Fruit fly (Drosophila melanogaster): ENCODE results near the gene Ca-alpha1T.
A peak's percentile ranks its signal among the peaks of the same experiment; 100 is the strongest.

Ca-alpha1T gene

dm6 chrX:6193183-6193810 is 1.0 kb upstream of the Ca-alpha1T start (continued):
- TF ChIP-seq wor (GFP tag; IDR thresholded peaks at IDR 0.05): peak; percentile 87
- TF ChIP-seq CG9727 (GFP tag; optimal IDR thresholded peaks at IDR 0.05): peak; percentile 76
- TF ChIP-seq Bdp1 (GFP tag; optimal IDR thresholded peaks at IDR 0.05): peak; percentile 5
- peak; percentile 51 for TF ChIP-seq Max (GFP tag; optimal IDR thresholded peaks at IDR 0.05)
- peak; percentile 75 for TF ChIP-seq Hr3 (GFP tag; optimal IDR thresholded peaks at IDR 0.05)
- no peak for TF ChIP-seq repo (GFP tag; optimal IDR thresholded peaks at IDR 0.05)
- no peak for TF ChIP-seq bbx (GFP tag; IDR thresholded peaks at IDR 0.05; ENCODE audit: partially characterized antibody)
- TF ChIP-seq BEAF-32 (GFP tag; optimal IDR thresholded peaks at IDR 0.05): no peak
- TF ChIP-seq Dad (GFP tag; optimal IDR thresholded peaks at IDR 0.05): peak; percentile 16
- TF ChIP-seq CG43689 (GFP tag; IDR thresholded peaks at IDR 0.05): peak; percentile 72
- peak; percentile 89 for TF ChIP-seq CG32532 (GFP tag; IDR thresholded peaks at IDR 0.05)
- TF ChIP-seq Med (GFP tag): peak; percentile 84
- peak; percentile 91 for TF ChIP-seq CG6272 (GFP tag; IDR thresholded peaks at IDR 0.05)
- peak; percentile 59 for TF ChIP-seq tap (tag; optimal IDR thresholded peaks at IDR 0.05)
- peak; percentile 70 for TF ChIP-seq CG5953 (GFP tag; IDR thresholded peaks at IDR 0.05)
- peak; percentile 93 for TF ChIP-seq CG14014 (GFP tag; IDR thresholded peaks at IDR 0.05)
- peak; percentile 96 for TF ChIP-seq Adf1 (GFP tag; IDR thresholded peaks at IDR 0.05)
- TF ChIP-seq Hmx (GFP tag; optimal IDR thresholded peaks at IDR 0.05): no peak
- TF ChIP-seq CG14965 (GFP tag; optimal IDR thresholded peaks at IDR 0.05; ENCODE audit: borderline replicate concordance): no peak
- no peak for TF ChIP-seq insv (GFP tag; optimal IDR thresholded peaks at IDR 0.05)
- peak; percentile 85 for TF ChIP-seq CG2712 (tag; optimal IDR thresholded peaks at IDR 0.05)
- peak; percentile 89 for TF ChIP-seq CG11504 (tag; optimal IDR thresholded peaks at IDR 0.05)
- TF ChIP-seq trh (GFP tag; optimal IDR thresholded peaks at IDR 0.05): no peak
- TF ChIP-seq otp (GFP tag; IDR thresholded peaks at IDR 0.05): peak; percentile 73; the same call in 1 of the 3 replicates
- TF ChIP-seq nmo (GFP tag; optimal IDR thresholded peaks at IDR 0.05): peak; percentile 79
- no peak for TF ChIP-seq stwl (tag; optimal IDR thresholded peaks at IDR 0.05)
- TF ChIP-seq unc-4 (GFP tag; IDR thresholded peaks at IDR 0.05; ENCODE audit: partially characterized antibody): no peak
- TF ChIP-seq cad (GFP tag; optimal IDR thresholded peaks at IDR 0.05): no peak
- TF ChIP-seq da (GFP tag; optimal IDR thresholded peaks at IDR 0.05): no peak
- no peak for TF ChIP-seq Dref (GFP tag; IDR thresholded peaks at IDR 0.05)
- TF ChIP-seq Hand (GFP tag; optimal IDR thresholded peaks at IDR 0.05): peak; percentile 83
- TF ChIP-seq CG34224 (GFP tag; IDR thresholded peaks at IDR 0.05; ENCODE audit: partially characterized antibody): no peak
- TF ChIP-seq CG4360 (GFP tag; IDR thresholded peaks at IDR 0.05): 0 out of 2 replicates have a peak, but pooled peaks have one; percentile 27
- peak; percentile 88 for TF ChIP-seq E2f1 (GFP tag; IDR thresholded peaks at IDR 0.05)
- no peak for TF ChIP-seq hbn (GFP tag; IDR thresholded peaks at IDR 0.05; ENCODE audit: partially characterized antibody)
- no peak for TF ChIP-seq tx (GFP tag; optimal IDR thresholded peaks at IDR 0.05)
- TF ChIP-seq CG12659 (GFP tag; optimal IDR thresholded peaks at IDR 0.05): peak; percentile 83
- peak; percentile 87 for TF ChIP-seq Drgx (GFP tag; IDR thresholded peaks at IDR 0.05)
- TF ChIP-seq HHEX (GFP tag; optimal IDR thresholded peaks at IDR 0.05): peak; percentile 78
- TF ChIP-seq lmd (GFP tag; IDR thresholded peaks at IDR 0.05): peak; percentile 88
- peak; percentile 57; the same call in 1 of the 2 replicates for TF ChIP-seq sens-2 (GFP tag; IDR thresholded peaks at IDR 0.05)
- TF ChIP-seq lov (optimal IDR thresholded peaks at IDR 0.05): no peak
- peak; percentile 82; the same call in 2 of the 3 replicates for TF ChIP-seq lov (GFP tag; IDR thresholded peaks at IDR 0.05)
- peak; percentile 28 for TF ChIP-seq CG6654 (GFP tag; optimal IDR thresholded peaks at IDR 0.05)
- TF ChIP-seq ssp (GFP tag; IDR thresholded peaks at IDR 0.05): peak; percentile 83
- peak; percentile 90 for TF ChIP-seq CG10366 (GFP tag; IDR thresholded peaks at IDR 0.05)
- TF ChIP-seq yki (optimal IDR thresholded peaks at IDR 0.05): no peak
- peak; percentile 34 for TF ChIP-seq CG11723 (GFP tag; optimal IDR thresholded peaks at IDR 0.05)
- TF ChIP-seq sima (GFP tag; optimal IDR thresholded peaks at IDR 0.05): no peak
- no peak for TF ChIP-seq NK7.1 (GFP tag; optimal IDR thresholded peaks at IDR 0.05)
- TF ChIP-seq gem (tag; optimal IDR thresholded peaks at IDR 0.05): peak; percentile 90

All from whole organism, embryonic.